Worm (Caenorhabditis elegans) whole organism, early embryonic: Measurements from ENCODE around the gene fbxa-59.

Experiments
- B0310.2 ChIP-seq: sonication (generic microtip); optimal IDR thresholded peaks from 2 replicates; lab custom pipeline; 2016; ENCODE audit warnings: mild to moderate bottlenecking, missing genetic modification characterization, missing compliant biosample characterization
- F13C5.2 ChIP-seq: sonication (generic microtip); optimal IDR thresholded peaks from 2 replicates; lab custom pipeline; 2017; ENCODE audit warnings: mild to moderate bottlenecking, missing genetic modification characterization, inconsistent platforms, missing compliant biosample characterization
- ama-1 ChIP-seq: fragments of 150-350 bp; optimal IDR thresholded peaks from 2 replicates; lab custom pipeline; 2014
- ceh-13 ChIP-seq: fragments of 200-800 bp; sonication (Bioruptor generic); optimal IDR thresholded peaks from 2 replicates; lab custom pipeline; 2018; ENCODE audit warnings: mild to moderate bottlenecking, missing genetic modification characterization, missing compliant biosample characterization
- ceh-36 ChIP-seq: sonication (generic microtip); optimal IDR thresholded peaks from 2 replicates; lab custom pipeline; 2016; ENCODE audit warnings: missing genetic modification characterization, inconsistent platforms, missing compliant biosample characterization
- ets-7 ChIP-seq: sonication (generic microtip); optimal IDR thresholded peaks from 2 replicates; lab custom pipeline; 2016; ENCODE audit warnings: missing genotype, missing genetic modification characterization, missing compliant biosample characterization
- flt-1 ChIP-seq: fragments of 200-800 bp; sonication (Bioruptor generic); IDR thresholded peaks from 2 replicates; pipeline ENCODE4 v1.3.6; 2022; ENCODE audit warnings: missing genetic modification characterization, missing compliant biosample characterization
- hmbx-1 ChIP-seq: sonication (generic microtip); optimal IDR thresholded peaks from 2 replicates; lab custom pipeline; 2016; ENCODE audit warnings: mild to moderate bottlenecking, missing genetic modification characterization, missing compliant biosample characterization
- hmg-4 ChIP-seq: fragments of 200-800 bp; sonication (Bioruptor generic); optimal IDR thresholded peaks from 2 replicates; lab custom pipeline; 2018; ENCODE audit warnings: mild to moderate bottlenecking, missing genetic modification characterization, missing compliant biosample characterization
- pes-1 ChIP-seq: fragments of 200-800 bp; sonication (Bioruptor generic); IDR thresholded peaks from 2 replicates; pipeline ENCODE4 v1.3.6; 2022; ENCODE audit warnings: missing genetic modification reagents, missing genetic modification characterization, missing compliant biosample characterization
- scrt-1 ChIP-seq: fragments of 200-800 bp; sonication (Bioruptor generic); IDR thresholded peaks from 2 replicates; pipeline ENCODE4 v1.3.6; 2022; ENCODE audit warnings: missing genetic modification characterization, missing compliant biosample characterization
- sea-1 ChIP-seq: fragments of 200-800 bp; sonication (Bioruptor generic); conservative IDR thresholded peaks from 2 replicates; pipeline ENCODE4 v1.3.6; 2022; ENCODE audit warnings: missing genetic modification characterization, missing compliant biosample characterization
- tbx-37 ChIP-seq: fragments of 200-800 bp; sonication (Bioruptor generic); conservative IDR thresholded peaks from 2 replicates; pipeline ENCODE4 v1.3.6; 2022; ENCODE audit warnings: missing genetic modification reagents, missing genetic modification characterization, missing compliant biosample characterization
- tra-4 ChIP-seq: sonication (generic microtip); optimal IDR thresholded peaks from 2 replicates; lab custom pipeline; 2017; ENCODE audit warnings: missing genetic modification characterization, missing compliant biosample characterization

DNA sequence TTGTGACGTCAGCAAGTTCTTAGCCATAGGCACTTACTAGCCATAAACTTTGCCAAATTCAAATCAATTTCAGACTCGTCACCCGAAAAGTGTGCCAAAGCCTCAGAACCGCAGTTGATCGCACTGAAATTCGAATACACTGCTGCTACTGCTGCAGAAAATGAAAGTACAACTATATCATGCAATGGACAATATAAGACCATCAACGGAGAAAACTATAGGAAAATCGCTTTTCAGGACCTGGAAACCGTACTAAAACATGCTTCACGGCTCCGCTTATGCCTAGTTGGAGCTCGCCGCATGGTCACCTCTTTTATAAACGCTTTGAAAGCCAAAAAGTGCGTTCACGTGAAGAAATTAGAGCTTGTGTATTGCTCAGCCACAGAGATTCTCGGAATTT, 4.7 kb downstream of the fbxa-59 start, which contains the start of gene fbxa-22:
- TF ChIP-seq hmg-4 (no peak), sea-1 (GFP tag; lab: Robert Waterston, UW) (no peak), ama-1 (lab: Kevin White, UChicago) (no peak), ceh-13 (GFP tag; lab: Kevin White, UChicago) (no peak), pes-1 (no peak), flt-1 (no peak), tra-4 (tag; lab: Kevin White, UChicago) (no peak), F13C5.2 (tag; lab: Kevin White, UChicago) (no peak), ceh-36 (tag; lab: Kevin White, UChicago) (no peak), tbx-37 (GFP tag; lab: Robert Waterston, UW) (no peak), hmbx-1 (no peak), ets-7 (tag; lab: Kevin White, UChicago) (no peak), B0310.2 (tag; lab: Kevin White, UChicago) (no peak), scrt-1 (GFP tag; lab: Robert Waterston, UW) (no peak)
